Fruit fly (Drosophila melanogaster): Measurements from ENCODE around the gene fy.
A peak's percentile ranks its signal among the peaks of the same experiment; 100 is the strongest.

The fy gene

DNA sequence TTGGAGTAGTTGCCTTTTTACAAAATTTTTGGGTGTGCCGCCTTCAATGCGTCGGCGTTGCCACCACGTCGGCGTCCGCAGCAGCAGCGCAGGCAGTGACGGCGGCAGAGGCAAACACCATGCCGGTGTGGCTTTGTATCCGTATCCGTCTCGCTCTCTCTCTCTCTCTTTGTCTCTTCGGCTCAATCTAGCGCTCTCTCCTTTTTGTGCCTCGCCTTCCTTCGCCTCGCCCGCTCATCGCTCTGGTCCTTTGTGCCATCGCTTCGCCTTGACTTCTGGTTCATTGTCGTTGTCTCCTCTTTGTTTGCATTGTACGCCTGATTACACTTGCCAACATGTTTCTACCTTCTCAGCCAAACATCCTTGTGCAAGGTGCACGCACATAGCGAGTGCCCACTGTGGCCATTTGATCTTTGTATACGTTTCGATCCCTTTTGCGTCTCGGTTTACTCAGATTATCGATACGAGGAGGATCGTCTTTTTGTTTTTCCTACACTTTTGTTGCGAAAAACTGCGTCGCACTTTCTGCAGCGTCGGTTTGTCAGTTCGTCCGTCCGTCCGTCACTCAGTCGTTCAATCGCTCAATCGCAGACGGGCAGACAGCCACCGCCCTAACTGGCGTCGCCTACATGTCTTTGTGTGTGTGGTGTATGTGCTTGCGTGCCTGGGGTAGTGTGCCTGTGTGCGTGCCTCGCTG lies 13.4 kb upstream of the fy start (continued):
- TF ChIP-seq BEAF-32 (GFP tag; optimal IDR thresholded peaks at IDR 0.05): no peak
- peak; percentile 14 for TF ChIP-seq CG2116 (GFP tag; optimal IDR thresholded peaks at IDR 0.05)
- no peak for TF ChIP-seq CG14014 (GFP tag; IDR thresholded peaks at IDR 0.05)
- no peak for TF ChIP-seq Blimp-1 (GFP tag; optimal IDR thresholded peaks at IDR 0.05)
- TF ChIP-seq ap (GFP tag; IDR thresholded peaks at IDR 0.05): no peak
- no peak for TF ChIP-seq CG12219 (GFP tag; optimal IDR thresholded peaks at IDR 0.05)
- no peak for TF ChIP-seq pfk (GFP tag; optimal IDR thresholded peaks at IDR 0.05)
- 0 out of 2 replicates have a peak, but pooled peaks have one; percentile 5 for TF ChIP-seq sim (GFP tag; IDR thresholded peaks at IDR 0.05)
- no peak for TF ChIP-seq CG2199 (GFP tag; IDR thresholded peaks at IDR 0.05)
- TF ChIP-seq Fer1 (GFP tag; optimal IDR thresholded peaks at IDR 0.05): no peak
- TF ChIP-seq gt (GFP tag; IDR thresholded peaks at IDR 0.05): no peak
- TF ChIP-seq YL-1 (GFP tag; optimal IDR thresholded peaks at IDR 0.05): peak; percentile 17
- TF ChIP-seq klu (GFP tag; IDR thresholded peaks at IDR 0.05): no peak
- no peak for TF ChIP-seq CG43689 (GFP tag; IDR thresholded peaks at IDR 0.05)
- TF ChIP-seq nmo (GFP tag; optimal IDR thresholded peaks at IDR 0.05): no peak
- no peak for TF ChIP-seq Dll (GFP tag; IDR thresholded peaks at IDR 0.05; ENCODE audit: partially characterized antibody)
- peak; percentile 26 for TF ChIP-seq CG18599 (GFP tag; optimal IDR thresholded peaks at IDR 0.05)
- no peak for TF ChIP-seq BtbVII (GFP tag; optimal IDR thresholded peaks at IDR 0.05)
- no peak for TF ChIP-seq CG6791 (GFP tag; IDR thresholded peaks at IDR 0.05; ENCODE audit: partially characterized antibody)
- TF ChIP-seq CG17361 (GFP tag; IDR thresholded peaks at IDR 0.05): no peak; the same call in 2 of the 3 replicates
- TF ChIP-seq jigr1 (GFP tag; IDR thresholded peaks at IDR 0.05): no peak
- TF ChIP-seq E2f2 (GFP tag; IDR thresholded peaks at IDR 0.05): peak; percentile 67
- TF ChIP-seq CG12299 (tag; optimal IDR thresholded peaks at IDR 0.05): no peak
- no peak for TF ChIP-seq CG2875 (GFP tag; optimal IDR thresholded peaks at IDR 0.05)
- TF ChIP-seq NFAT (GFP tag; IDR thresholded peaks at IDR 0.05): 0 out of 2 replicates have a peak, but pooled peaks have one; percentile 11
- no peak for TF ChIP-seq CG4360 (GFP tag; IDR thresholded peaks at IDR 0.05)
- TF ChIP-seq CG9797 (GFP tag; optimal IDR thresholded peaks at IDR 0.05): no peak
- peak in 1 of 2 experiments; percentile 99 for TF ChIP-seq tll (GFP tag; optimal IDR thresholded peaks at IDR 0.05)
- no peak for TF ChIP-seq CG15514 (GFP tag; optimal IDR thresholded peaks at IDR 0.05)
- no peak for TF ChIP-seq Rfx (GFP tag; IDR thresholded peaks at IDR 0.05)
- 0 out of 2 replicates have a peak, but pooled peaks have one; percentile 4 for TF ChIP-seq HLH3B (GFP tag; IDR thresholded peaks at IDR 0.05)
- TF ChIP-seq Nf-YA (GFP tag; IDR thresholded peaks at IDR 0.05): no peak
- TF ChIP-seq CG7357 (GFP tag; IDR thresholded peaks at IDR 0.05): no peak
- no peak for TF ChIP-seq Mad (GFP tag; optimal IDR thresholded peaks at IDR 0.05)
- no peak for TF ChIP-seq slou (GFP tag; optimal IDR thresholded peaks at IDR 0.05)
- TF ChIP-seq CG6254 (GFP tag; optimal IDR thresholded peaks at IDR 0.05): peak; percentile 21
- no peak for TF ChIP-seq sd (tag; optimal IDR thresholded peaks at IDR 0.05)
- TF ChIP-seq hbn (GFP tag; IDR thresholded peaks at IDR 0.05; ENCODE audit: partially characterized antibody): 0 out of 2 replicates have a peak, but pooled peaks have one; percentile 15
- TF ChIP-seq CG4820 (GFP tag; optimal IDR thresholded peaks at IDR 0.05): no peak
- TF ChIP-seq gsb-n (tag; optimal IDR thresholded peaks at IDR 0.05): no peak
- TF ChIP-seq CG12744 (GFP tag; optimal IDR thresholded peaks at IDR 0.05): no peak
- TF ChIP-seq CG15011 (GFP tag; optimal IDR thresholded peaks at IDR 0.05): no peak
- no peak for TF ChIP-seq NfI (GFP tag; optimal IDR thresholded peaks at IDR 0.05)
- TF ChIP-seq gsb (GFP tag; IDR thresholded peaks at IDR 0.05): no peak
- TF ChIP-seq emc (GFP tag; optimal IDR thresholded peaks at IDR 0.05): no peak
- TF ChIP-seq aop (GFP tag; IDR thresholded peaks at IDR 0.05): no peak
- peak; percentile 72 for TF ChIP-seq sens (GFP tag)
- TF ChIP-seq Dek (tag; optimal IDR thresholded peaks at IDR 0.05): no peak
- no peak for TF ChIP-seq NC2α (GFP tag; optimal IDR thresholded peaks at IDR 0.05)
- TF ChIP-seq Hmr (GFP tag; optimal IDR thresholded peaks at IDR 0.05): peak; percentile 24
